Worm (Caenorhabditis elegans) whole organism, L3 larva: ENCODE measurements around the gene T13C5.2.

ENCODE experiments used
- R02D3.7 ChIP-seq: fragments of 150-350 bp; optimal IDR thresholded peaks from 2 replicates; lab custom pipeline; 2014; ENCODE audit warnings: missing biosample characterization, missing genetic modification characterization
- ceh-82 ChIP-seq: fragments of 150-350 bp; optimal IDR thresholded peaks from 2 replicates; lab custom pipeline; 2014; ENCODE audit warnings: missing biosample characterization, missing genetic modification characterization
- daf-12 ChIP-seq: fragments of 150-350 bp; optimal IDR thresholded peaks from 2 replicates; lab custom pipeline; 2014; ENCODE audit warnings: missing biosample characterization, missing genetic modification reagents, missing genetic modification characterization
- egl-27 ChIP-seq: sonication (generic microtip); optimal IDR thresholded peaks from 4 replicates; lab custom pipeline; 2017; ENCODE audit warnings: missing biosample characterization, missing genetic modification reagents, missing genetic modification characterization
- nfya-1 ChIP-seq: sonication (generic microtip); optimal IDR thresholded peaks from 2 replicates; lab custom pipeline; 2017; ENCODE audit warnings: missing genetic modification characterization, mild to moderate bottlenecking, missing compliant biosample characterization, antibody characterized with exemption, moderate library complexity; ENCODE audit not compliant: insufficient read depth
- nhr-12 ChIP-seq: fragments of 150-350 bp; optimal IDR thresholded peaks from 2 replicates; lab custom pipeline; 2014; ENCODE audit warnings: missing biosample characterization, missing genetic modification characterization
- nhr-237 ChIP-seq: fragments of 150-350 bp; optimal IDR thresholded peaks from 2 replicates; lab custom pipeline; 2014; ENCODE audit warnings: missing biosample characterization, missing genetic modification characterization
- nhr-25 ChIP-seq: sonication (generic microtip); optimal IDR thresholded peaks from 2 replicates; lab custom pipeline; 2017; ENCODE audit warnings: missing biosample characterization, missing genetic modification characterization
- nhr-77 ChIP-seq: fragments of 150-350 bp; optimal IDR thresholded peaks from 2 replicates; lab custom pipeline; 2014; ENCODE audit warnings: missing biosample characterization, missing genetic modification characterization
- skn-1 ChIP-seq: fragments of 150-350 bp; optimal IDR thresholded peaks from 2 replicates; lab custom pipeline; 2014; ENCODE audit warnings: missing biosample characterization, missing genetic modification characterization
- unc-39 ChIP-seq: sonication (generic microtip); optimal IDR thresholded peaks from 4 replicates; lab custom pipeline; 2017; ENCODE audit warnings: missing biosample characterization, missing genetic modification characterization
- unc-62 ChIP-seq: fragments of 150-350 bp; sonication (generic microtip); optimal IDR thresholded peaks from 4 replicates; lab custom pipeline; 2014; ENCODE audit warnings: missing biosample characterization, missing genetic modification reagents, missing genetic modification characterization
- ztf-11 ChIP-seq: fragments of 150-350 bp; optimal IDR thresholded peaks from 2 replicates; lab custom pipeline; 2014; ENCODE audit warnings: missing biosample characterization, missing genetic modification characterization

- TF ChIP-seq ztf-11 (no peak), unc-39 (tag; lab: Kevin White, UChicago) (no peak), daf-12 (tag; lab: Kevin White, UChicago) (no peak), nhr-12 (tag; lab: Kevin White, UChicago) (no peak), nhr-77 (no peak), ceh-82 (tag; lab: Kevin White, UChicago) (no peak), unc-62 (GFP tag; lab: Kevin White, UChicago) (no peak), skn-1 (tag; lab: Kevin White, UChicago) (no peak), egl-27 (no peak), nfya-1 (no peak), R02D3.7 (tag; lab: Kevin White, UChicago) (no peak), nhr-237 (tag; lab: Kevin White, UChicago) (no peak), nhr-25 (tag; lab: Kevin White, UChicago) (no peak)
Measured at ce11 chrX:6180293-6180692, 4.5 kb upstream of the T13C5.2 start, which contains the start of gene T13C5.7.
